Worm (Caenorhabditis elegans) whole organism, mixed stage, embryonic: ENCODE data around the gene T15H9.5.

Source experiments
- M03D4.4 ChIP-seq: sonication (generic microtip); optimal IDR thresholded peaks from 2 replicates; lab custom pipeline; 2017; ENCODE audit warnings: mild to moderate bottlenecking, missing genetic modification characterization, missing compliant biosample characterization
- bed-3 ChIP-seq: fragments of 200-800 bp; sonication (Bioruptor generic); optimal IDR thresholded peaks from 3 replicates; lab custom pipeline; 2018; ENCODE audit warnings: mild to moderate bottlenecking, missing genetic modification characterization, moderate library complexity, missing compliant biosample characterization
- blmp-1 ChIP-seq: fragments of 150-350 bp; optimal IDR thresholded peaks from 2 replicates; lab custom pipeline; 2014; ENCODE audit warnings: missing biosample characterization, missing genetic modification characterization
- ceh-39 ChIP-seq: fragments of 150-350 bp; optimal IDR thresholded peaks from 2 replicates; lab custom pipeline; 2014; ENCODE audit warnings: missing biosample characterization, missing genetic modification characterization
- ceh-43 ChIP-seq: fragments of 200-800 bp; sonication (Bioruptor generic); optimal IDR thresholded peaks from 2 replicates; lab custom pipeline; 2018; ENCODE audit warnings: mild to moderate bottlenecking, missing genetic modification characterization, moderate library complexity, missing compliant biosample characterization
- ceh-83 ChIP-seq: fragments of 200-800 bp; sonication (Bioruptor generic); optimal IDR thresholded peaks from 2 replicates; lab custom pipeline; 2018; ENCODE audit warnings: mild to moderate bottlenecking, missing genetic modification characterization, missing compliant biosample characterization
- ces-1 ChIP-seq: fragments of 150-350 bp; optimal IDR thresholded peaks from 2 replicates; lab custom pipeline; 2014; ENCODE audit warnings: missing biosample characterization, missing genetic modification reagents, missing genetic modification characterization
- elt-1 ChIP-seq: sonication (generic microtip); optimal IDR thresholded peaks from 2 replicates; lab custom pipeline; 2017; ENCODE audit warnings: missing genetic modification characterization, mild to moderate bottlenecking, missing compliant biosample characterization, antibody characterized with exemption, moderate library complexity, borderline replicate concordance; ENCODE audit not compliant: insufficient read depth
- flh-1 ChIP-seq: fragments of 200-800 bp; sonication (Bioruptor generic); optimal IDR thresholded peaks from 2 replicates; lab custom pipeline; 2018; ENCODE audit warnings: mild to moderate bottlenecking, missing genetic modification characterization, moderate library complexity, missing compliant biosample characterization
- hlh-1 ChIP-seq: fragments of 150-350 bp; optimal IDR thresholded peaks from 2 replicates; lab custom pipeline; 2014; ENCODE audit warnings: missing biosample characterization, missing genetic modification reagents, missing genetic modification characterization
- lin-13 ChIP-seq: fragments of 150-350 bp; optimal IDR thresholded peaks from 2 replicates; lab custom pipeline; 2014; ENCODE audit warnings: missing biosample characterization, missing genetic modification characterization
- lin-32 ChIP-seq: fragments of 200-800 bp; sonication (Bioruptor generic); optimal IDR thresholded peaks from 2 replicates; lab custom pipeline; 2018; ENCODE audit warnings: mild to moderate bottlenecking, missing genetic modification characterization, missing compliant biosample characterization
- lsy-2 ChIP-seq: fragments of 150-350 bp; optimal IDR thresholded peaks from 2 replicates; lab custom pipeline; 2014; ENCODE audit warnings: missing biosample characterization, missing genetic modification characterization
- mab-5 ChIP-seq: fragments of 150-350 bp; optimal IDR thresholded peaks from 2 replicates; lab custom pipeline; 2014; ENCODE audit warnings: missing biosample characterization, missing genetic modification characterization
- mep-1 ChIP-seq: fragments of 150-350 bp; optimal IDR thresholded peaks from 2 replicates; lab custom pipeline; 2017; ENCODE audit warnings: missing biosample characterization, missing genetic modification reagents, missing genetic modification characterization, inconsistent platforms
- mls-2 ChIP-seq: sonication (generic microtip); optimal IDR thresholded peaks from 2 replicates; lab custom pipeline; 2016; ENCODE audit warnings: mild to moderate bottlenecking, missing genetic modification characterization, moderate library complexity, missing compliant biosample characterization
- nhr-12 ChIP-seq: fragments of 150-350 bp; optimal IDR thresholded peaks from 2 replicates; lab custom pipeline; 2014; ENCODE audit warnings: missing biosample characterization, missing genetic modification characterization
- nhr-2 ChIP-seq: fragments of 150-350 bp; optimal IDR thresholded peaks from 2 replicates; lab custom pipeline; 2014; ENCODE audit warnings: missing biosample characterization, missing genetic modification characterization
- nhr-237 ChIP-seq: fragments of 150-350 bp; optimal IDR thresholded peaks from 2 replicates; lab custom pipeline; 2014; ENCODE audit warnings: missing biosample characterization, missing genetic modification characterization
- nhr-28 ChIP-seq: fragments of 150-350 bp; optimal IDR thresholded peaks from 2 replicates; lab custom pipeline; 2014; ENCODE audit warnings: missing biosample characterization, missing genetic modification characterization
- nhr-76 ChIP-seq: sonication (generic microtip); optimal IDR thresholded peaks from 2 replicates; lab custom pipeline; 2017; ENCODE audit warnings: missing biosample characterization, missing genetic modification characterization
- pha-4 ChIP-seq: fragments of 150-350 bp; optimal IDR thresholded peaks from 2 replicates; lab custom pipeline; 2018; ENCODE audit warnings: missing biosample characterization, missing genetic modification reagents, missing genetic modification characterization
- sem-2 ChIP-seq: fragments of 200-800 bp; sonication (Bioruptor generic); optimal IDR thresholded peaks from 2 replicates; lab custom pipeline; 2018; ENCODE audit warnings: mild to moderate bottlenecking, missing genetic modification characterization, missing compliant biosample characterization
- sptf-1 ChIP-seq: sonication (generic microtip); optimal IDR thresholded peaks from 2 replicates; lab custom pipeline; 2017; ENCODE audit warnings: mild to moderate bottlenecking, missing genetic modification characterization, moderate library complexity, missing compliant biosample characterization
- tbx-8 ChIP-seq: fragments of 200-800 bp; sonication (Bioruptor generic); optimal IDR thresholded peaks from 2 replicates; lab custom pipeline; 2018; ENCODE audit warnings: mild to moderate bottlenecking, missing genetic modification characterization, moderate library complexity, missing compliant biosample characterization
- unc-120 ChIP-seq: sonication (generic microtip); optimal IDR thresholded peaks from 2 replicates; lab custom pipeline; 2017; ENCODE audit warnings: missing genetic modification characterization, missing compliant biosample characterization; ENCODE audit not compliant: poor library complexity, severe bottlenecking
- unc-39 ChIP-seq: fragments of 150-350 bp; optimal IDR thresholded peaks from 2 replicates; lab custom pipeline; 2014; ENCODE audit warnings: missing biosample characterization, missing genetic modification characterization
- unc-62 ChIP-seq: fragments of 150-350 bp; optimal IDR thresholded peaks from 2 replicates; lab custom pipeline; 2014; ENCODE audit warnings: missing biosample characterization, missing genetic modification reagents, missing genetic modification characterization
- zip-8 ChIP-seq: fragments of 150-350 bp; optimal IDR thresholded peaks from 2 replicates; lab custom pipeline; 2014; ENCODE audit warnings: missing biosample characterization, missing genetic modification characterization
- ztf-11 ChIP-seq: fragments of 150-350 bp; optimal IDR thresholded peaks from 2 replicates; lab custom pipeline; 2014; ENCODE audit warnings: missing biosample characterization, missing genetic modification characterization

T15H9.5 gene

ce11 chrII:9636300-9636699 is 25.1 kb upstream of the T15H9.5 start, which contains the start of gene ZK1307.7:
Gene ZK1307.7, plus strand, starts transcription at chrII:9636600.
- no peak for TF ChIP-seq nhr-28 (tag; lab: Kevin White, UChicago)
- TF ChIP-seq nhr-76 (tag; lab: Kevin White, UChicago), result no peak
- TF ChIP-seq unc-120 (tag; lab: Kevin White, UChicago), result no peak
- TF ChIP-seq ceh-83 (GFP tag; lab: Kevin White, UChicago), result no peak
- TF ChIP-seq ceh-39 (tag; lab: Kevin White, UChicago), result no peak
- TF ChIP-seq nhr-12, result no peak
- TF ChIP-seq nhr-2 (tag; lab: Kevin White, UChicago), result no peak
- no peak for TF ChIP-seq sptf-1 (tag; lab: Kevin White, UChicago)
- no peak for TF ChIP-seq M03D4.4 (tag; lab: Kevin White, UChicago)
- no peak for TF ChIP-seq ceh-43
- TF ChIP-seq sem-2, result no peak
- no peak for TF ChIP-seq mab-5 (tag; lab: Kevin White, UChicago)
- no peak for TF ChIP-seq hlh-1 (tag; lab: Kevin White, UChicago)
- no peak for TF ChIP-seq unc-62
- no peak for TF ChIP-seq unc-39 (tag; lab: Kevin White, UChicago)
- no peak for TF ChIP-seq bed-3 (GFP tag; lab: Kevin White, UChicago)
- no peak for TF ChIP-seq zip-8
- TF ChIP-seq lin-32 (GFP tag; lab: Kevin White, UChicago), result no peak

ce11 chrII:9625930-9626329 is 14.7 kb upstream of the T15H9.5 start:
- TF ChIP-seq lin-13, result no peak

- TF ChIP-seq nhr-76 (tag; lab: Kevin White, UChicago), result no peak
- TF ChIP-seq bed-3 (GFP tag; lab: Kevin White, UChicago), result no peak
- no peak for TF ChIP-seq M03D4.4 (tag; lab: Kevin White, UChicago)
- no peak for TF ChIP-seq ceh-39 (tag; lab: Kevin White, UChicago)
- no peak for TF ChIP-seq pha-4 (tag; lab: Kevin White, UChicago)
- no peak for TF ChIP-seq elt-1 (tag; lab: Kevin White, UChicago)
- peak; percentile 10 for TF ChIP-seq ces-1 (GFP tag; lab: Kevin White, UChicago)
- no peak for TF ChIP-seq ztf-11 (tag; lab: Kevin White, UChicago)
- no peak for TF ChIP-seq unc-120 (tag; lab: Kevin White, UChicago)
- TF ChIP-seq mep-1 (tag; lab: Kevin White, UChicago), result peak; percentile 8
These were observed 13.0 kb upstream of the T15H9.5 start, which contains the start of the genes dnj-20 and ZK1307.8 for ce11 chrII:9624110-9624695. Gene dnj-20, minus strand, starts transcription at chrII:9624176. Gene ZK1307.8, plus strand, starts transcription at chrII:9624613.

ce11 chrII:9621913-9622348 is 10.7 kb upstream of the T15H9.5 start:
- TF ChIP-seq ceh-43 (no peak), ceh-39 (tag; lab: Kevin White, UChicago) (no peak), flh-1 (GFP tag; lab: Kevin White, UChicago) (no peak), pha-4 (tag; lab: Kevin White, UChicago) (no peak), lsy-2 (no peak), tbx-8 (GFP tag; lab: Kevin White, UChicago) (no peak), mls-2 (no peak), nhr-2 (tag; lab: Kevin White, UChicago) (no peak), mab-5 (tag; lab: Kevin White, UChicago) (no peak), unc-39 (tag; lab: Kevin White, UChicago) (no peak), ztf-11 (tag; lab: Kevin White, UChicago) (no peak), nhr-237 (tag; lab: Kevin White, UChicago) (no peak), nhr-12 (no peak), M03D4.4 (tag; lab: Kevin White, UChicago) (no peak), blmp-1 (tag; lab: Kevin White, UChicago) (no peak), mep-1 (tag; lab: Kevin White, UChicago) (no peak)
- TF ChIP-seq, all 35 proteins: peak for 0

- peak; percentile 39 for TF ChIP-seq unc-120 (tag; lab: Kevin White, UChicago)
- no peak for TF ChIP-seq elt-1 (tag; lab: Kevin White, UChicago)
- TF ChIP-seq zip-8, result no peak
- peak; percentile 67 for TF ChIP-seq hlh-1 (tag; lab: Kevin White, UChicago)
- TF ChIP-seq unc-39 (tag; lab: Kevin White, UChicago), result no peak
- TF ChIP-seq unc-62, result peak; percentile 90
- no peak for TF ChIP-seq ces-1 (GFP tag; lab: Kevin White, UChicago)
- TF ChIP-seq, all 35 proteins: peak for 3
These were observed 9.9 kb upstream of the T15H9.5 start for ce11 chrII:9621121-9621520.
